Worm (Caenorhabditis elegans) whole organism, L3 larva: ENCODE measurements around the gene gst-10.
"Not testable (repeated sequence)": the region's sequence is repeated elsewhere in the genome, so short reads cannot be mapped to it uniquely, and the experiment has no call there.

Experiments used
- ZK546.5 ChIP-seq: sonication (generic microtip); optimal IDR thresholded peaks from 2 replicates; lab custom pipeline; 2017; ENCODE audit warnings: missing biosample characterization, missing genetic modification characterization
- aly-2 ChIP-seq: fragments of 150-350 bp; optimal IDR thresholded peaks from 2 replicates; lab custom pipeline; 2014; ENCODE audit warnings: missing biosample characterization, missing genetic modification characterization
- ceh-16 ChIP-seq: sonication (generic microtip); optimal IDR thresholded peaks from 2 replicates; lab custom pipeline; 2017; ENCODE audit warnings: missing biosample characterization, missing genetic modification characterization
- ceh-28 ChIP-seq: fragments of 150-350 bp; optimal IDR thresholded peaks from 2 replicates; lab custom pipeline; 2014; ENCODE audit warnings: missing biosample characterization, missing genetic modification reagents, missing genetic modification characterization
- ceh-82 ChIP-seq: fragments of 150-350 bp; optimal IDR thresholded peaks from 2 replicates; lab custom pipeline; 2014; ENCODE audit warnings: missing biosample characterization, missing genetic modification characterization
- daf-12 ChIP-seq: fragments of 150-350 bp; optimal IDR thresholded peaks from 2 replicates; lab custom pipeline; 2014; ENCODE audit warnings: missing biosample characterization, missing genetic modification reagents, missing genetic modification characterization
- egl-27 ChIP-seq: sonication (generic microtip); optimal IDR thresholded peaks from 4 replicates; lab custom pipeline; 2017; ENCODE audit warnings: missing biosample characterization, missing genetic modification reagents, missing genetic modification characterization
- egl-5 ChIP-seq: fragments of 150-350 bp; optimal IDR thresholded peaks from 2 replicates; lab custom pipeline; 2017; ENCODE audit warnings: missing biosample characterization, missing genetic modification reagents, missing genetic modification characterization, inconsistent platforms
- elt-1 ChIP-seq: fragments of 150-350 bp; optimal IDR thresholded peaks from 2 replicates; lab custom pipeline; 2014; ENCODE audit warnings: missing biosample characterization, missing genetic modification characterization
- elt-2 ChIP-seq: sonication (generic microtip); optimal IDR thresholded peaks from 2 replicates; lab custom pipeline; 2016; ENCODE audit warnings: missing genetic modification reagents, mild to moderate bottlenecking, missing genetic modification characterization, missing compliant biosample characterization
- elt-3 ChIP-seq, 3 experiments: fragments of 150-350 bp in 1 of 3; sonication (generic microtip) in 2 of 3; optimal IDR thresholded peaks; 2 replicates in 2 of 3; 4 replicates in 1 of 3; lab custom pipeline; 2014 to 2017; ENCODE audit warnings: missing biosample characterization in 3 of 3, missing genetic modification characterization in 3 of 3
- eor-1 ChIP-seq, 2 experiments: fragments of 150-350 bp; optimal IDR thresholded peaks; 2 replicates each; lab custom pipeline; 2014 to 2018; ENCODE audit warnings: missing biosample characterization in 2 of 2, missing genetic modification characterization in 2 of 2
- fkh-10 ChIP-seq: sonication (generic microtip); optimal IDR thresholded peaks from 2 replicates; lab custom pipeline; 2017; ENCODE audit warnings: missing biosample characterization, missing genetic modification reagents, missing genetic modification characterization
- fkh-2 ChIP-seq: fragments of 150-350 bp; optimal IDR thresholded peaks from 2 replicates; lab custom pipeline; 2014; ENCODE audit warnings: missing biosample characterization, missing genetic modification reagents, missing genetic modification characterization
- hmg-11 ChIP-seq: sonication (generic microtip); optimal IDR thresholded peaks from 2 replicates; lab custom pipeline; 2016; ENCODE audit warnings: missing genetic modification characterization, missing compliant biosample characterization
- jun-1 ChIP-seq: fragments of 150-350 bp; optimal IDR thresholded peaks from 2 replicates; lab custom pipeline; 2014; ENCODE audit warnings: missing biosample characterization, missing genetic modification reagents, missing genetic modification characterization
- lin-15B ChIP-seq: fragments of 150-350 bp; optimal IDR thresholded peaks from 2 replicates; lab custom pipeline; 2014; ENCODE audit warnings: missing biosample characterization, missing genetic modification characterization
- lin-39 ChIP-seq: fragments of 150-350 bp; optimal IDR thresholded peaks from 2 replicates; lab custom pipeline; 2018; ENCODE audit warnings: missing biosample characterization, missing genetic modification reagents, missing genetic modification characterization
- lsy-12 ChIP-seq: sonication (generic microtip); optimal IDR thresholded peaks from 2 replicates; lab custom pipeline; 2016; ENCODE audit warnings: mild to moderate bottlenecking, missing genetic modification characterization, missing compliant biosample characterization
- mdl-1 ChIP-seq: fragments of 150-350 bp; optimal IDR thresholded peaks from 2 replicates; lab custom pipeline; 2014; ENCODE audit warnings: missing biosample characterization, missing genetic modification characterization
- mml-1 ChIP-seq: fragments of 150-350 bp; sonication (generic microtip); optimal IDR thresholded peaks from 3 replicates; lab custom pipeline; 2014; ENCODE audit warnings: missing biosample characterization, missing genetic modification characterization
- nfya-1 ChIP-seq: sonication (generic microtip); optimal IDR thresholded peaks from 2 replicates; lab custom pipeline; 2017; ENCODE audit warnings: missing genetic modification characterization, mild to moderate bottlenecking, missing compliant biosample characterization, antibody characterized with exemption, moderate library complexity; ENCODE audit not compliant: insufficient read depth
- nhr-12 ChIP-seq: fragments of 150-350 bp; optimal IDR thresholded peaks from 2 replicates; lab custom pipeline; 2014; ENCODE audit warnings: missing biosample characterization, missing genetic modification characterization
- nhr-23 ChIP-seq: fragments of 150-350 bp; optimal IDR thresholded peaks from 2 replicates; lab custom pipeline; 2014; ENCODE audit warnings: missing biosample characterization, missing genetic modification reagents, missing genetic modification characterization
- nhr-43 ChIP-seq: sonication (generic microtip); optimal IDR thresholded peaks from 2 replicates; lab custom pipeline; 2016; ENCODE audit warnings: mild to moderate bottlenecking, missing genetic modification characterization, missing compliant biosample characterization; ENCODE audit not compliant: poor library complexity, severe bottlenecking
- nhr-67 ChIP-seq: fragments of 150-350 bp; optimal IDR thresholded peaks from 2 replicates; lab custom pipeline; 2014; ENCODE audit warnings: missing biosample characterization, missing genetic modification characterization
- nhr-76 ChIP-seq: fragments of 150-350 bp; sonication (generic microtip); optimal IDR thresholded peaks from 5 replicates; lab custom pipeline; 2014; ENCODE audit warnings: missing biosample characterization, missing genetic modification characterization
- pqm-1 ChIP-seq: fragments of 150-350 bp; optimal IDR thresholded peaks from 2 replicates; lab custom pipeline; 2017; ENCODE audit warnings: missing biosample characterization, missing genetic modification characterization, inconsistent platforms
- sea-2 ChIP-seq: fragments of 150-350 bp; sonication (generic microtip); optimal IDR thresholded peaks from 4 replicates; lab custom pipeline; 2014; ENCODE audit warnings: missing biosample characterization, missing genetic modification reagents, missing genetic modification characterization
- skn-1 ChIP-seq: fragments of 150-350 bp; optimal IDR thresholded peaks from 2 replicates; lab custom pipeline; 2014; ENCODE audit warnings: missing biosample characterization, missing genetic modification characterization
- snpc-4 ChIP-seq: fragments of 150-350 bp; optimal IDR thresholded peaks from 2 replicates; lab custom pipeline; 2014; ENCODE audit warnings: missing biosample characterization, missing genetic modification characterization
- unc-39 ChIP-seq: sonication (generic microtip); optimal IDR thresholded peaks from 4 replicates; lab custom pipeline; 2017; ENCODE audit warnings: missing biosample characterization, missing genetic modification characterization
- zag-1 ChIP-seq: fragments of 150-350 bp; optimal IDR thresholded peaks from 2 replicates; lab custom pipeline; 2014; ENCODE audit warnings: missing biosample characterization, missing genetic modification characterization
- ztf-11 ChIP-seq: fragments of 150-350 bp; optimal IDR thresholded peaks from 2 replicates; lab custom pipeline; 2014; ENCODE audit warnings: missing biosample characterization, missing genetic modification characterization
- ztf-4 ChIP-seq: fragments of 150-350 bp; optimal IDR thresholded peaks from 2 replicates; lab custom pipeline; 2014; ENCODE audit warnings: missing biosample characterization, missing genetic modification characterization

gst-10 gene

DNA sequence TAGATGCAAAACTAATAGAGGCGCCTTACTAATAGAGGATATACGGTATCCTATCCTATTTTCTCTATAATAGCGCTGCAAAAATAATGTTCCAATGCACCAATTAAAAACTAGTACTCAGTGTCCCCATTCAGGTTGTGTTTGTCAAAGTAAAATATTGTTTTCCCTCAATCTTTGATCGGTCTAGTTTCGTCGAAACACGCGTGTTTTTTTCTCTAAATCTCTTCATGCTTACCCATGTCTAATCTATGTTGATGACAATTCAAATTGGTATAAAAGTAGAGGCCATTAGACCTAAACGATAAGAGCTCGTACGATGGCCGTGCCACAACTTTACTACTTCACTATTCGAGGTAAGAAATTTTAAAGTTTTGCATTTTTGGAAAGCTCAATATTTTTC lies at the start of gene gst-10:
Gene gst-10, plus strand, starts transcription at position 301 of the 400 bp plus-strand sequence.
- not testable (repeated sequence) for TF ChIP-seq snpc-4; pqm-1 (tag; lab: Kevin White, UChicago); mml-1 (tag; lab: Kevin White, UChicago)

DNA sequence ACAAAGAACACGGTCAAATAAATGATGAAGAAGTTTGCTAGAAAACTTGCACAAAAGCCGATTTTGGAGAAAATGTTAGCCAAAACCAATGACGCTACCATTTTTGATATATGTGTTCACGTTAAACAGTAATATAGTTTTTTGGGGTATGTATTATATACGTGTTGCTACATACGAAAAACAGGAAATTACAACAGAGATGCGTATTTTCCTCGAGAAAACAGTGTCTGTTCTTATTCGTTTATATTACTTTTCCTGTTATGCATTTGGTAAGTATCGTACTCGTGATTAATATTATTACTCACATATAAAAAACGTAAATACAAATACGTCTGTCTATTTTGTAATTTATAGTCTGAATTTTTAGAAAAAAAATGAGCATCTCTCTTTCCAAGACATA lies 46.0 kb upstream of the gst-10 start, which contains the start of gene str-76:
Gene str-76, minus strand, starts transcription at position 101 of the 400 bp plus-strand sequence.
- not testable (repeated sequence) for TF ChIP-seq hmg-11, skn-1, lsy-12 (tag; lab: Kevin White, UChicago)

DNA sequence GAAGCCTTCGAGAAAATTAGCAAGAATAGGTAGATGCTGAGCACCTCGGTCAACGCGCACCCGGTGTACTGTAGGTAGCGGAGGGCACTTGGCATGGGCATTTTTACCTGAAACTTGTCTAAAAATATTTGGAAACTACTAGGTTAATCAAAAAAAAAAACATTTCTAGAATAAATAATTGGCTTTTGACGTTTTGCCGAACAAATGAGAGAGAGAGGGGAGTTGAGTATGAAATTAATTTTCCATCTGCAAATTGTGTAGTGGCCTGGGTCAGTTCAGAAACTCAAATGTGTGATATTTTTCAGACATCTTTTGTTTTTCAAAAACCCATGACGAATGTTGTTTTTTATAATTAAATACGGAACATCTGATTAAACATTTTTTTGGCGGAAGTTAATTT lies 25.2 kb upstream of the gst-10 start, which contains the start of gene Y45G12C.10:
Gene Y45G12C.10, minus strand, starts transcription at position 101 of the 400 bp plus-strand sequence.
- TF ChIP-seq fkh-2, elt-1, zag-1 (tag; lab: Kevin White, UChicago): not testable (repeated sequence)
- TF ChIP-seq, all 47 proteins: peak for 0; not testable (repeated sequence) for 47

- no peak for TF ChIP-seq jun-1
- no peak for TF ChIP-seq egl-5 (tag; lab: Kevin White, UChicago)
- no peak for TF ChIP-seq nhr-43
- no peak for TF ChIP-seq lin-39 (tag; lab: Kevin White, UChicago)
- TF ChIP-seq elt-2 (tag; lab: Kevin White, UChicago): peak; percentile 76
- TF ChIP-seq skn-1 (tag; lab: Kevin White, UChicago): peak; percentile 4
- no peak for TF ChIP-seq ztf-4
- TF ChIP-seq pqm-1 (tag; lab: Kevin White, UChicago): peak; percentile 41
- no peak for TF ChIP-seq ceh-82 (tag; lab: Kevin White, UChicago)
- no peak for TF ChIP-seq nhr-67 (tag; lab: Kevin White, UChicago)
- TF ChIP-seq daf-12 (tag; lab: Kevin White, UChicago): no peak
- no peak for TF ChIP-seq sea-2 (GFP tag; lab: Kevin White, UChicago)
- TF ChIP-seq snpc-4: no peak
- TF ChIP-seq elt-1 (tag; lab: Kevin White, UChicago): no peak
- no peak for TF ChIP-seq ZK546.5 (tag; lab: Kevin White, UChicago)
- no peak for TF ChIP-seq ceh-28 (tag; lab: Kevin White, UChicago)
- no peak for TF ChIP-seq fkh-10
- TF ChIP-seq lsy-12 (tag; lab: Kevin White, UChicago): no peak
- TF ChIP-seq nhr-12 (tag; lab: Kevin White, UChicago): no peak
These were observed 4.0 kb downstream of the gst-10 start, which contains the start of gene Y45G12C.1 for ce11 chrV:2565525-2565924. Gene Y45G12C.1, plus strand, starts transcription at chrV:2565683.

- TF ChIP-seq eor-1 (tag; optimal IDR thresholded peaks at IDR 0.05; lab: Kevin White, UChicago) (no peak), hmg-11 (tag; lab: Kevin White, UChicago) (no peak), ztf-11 (tag; lab: Kevin White, UChicago) (no peak), nhr-43 (no peak), mdl-1 (tag; lab: Kevin White, UChicago) (no peak), fkh-10 (no peak), elt-3 (tag; optimal IDR thresholded peaks at IDR 0.05; lab: Kevin White, UChicago) (no peak), elt-2 (tag; lab: Kevin White, UChicago) (no peak), lsy-12 (tag; lab: Kevin White, UChicago) (no peak), egl-5 (tag; lab: Kevin White, UChicago) (no peak), ceh-16 (tag; lab: Kevin White, UChicago) (no peak), nhr-76 (no peak), nfya-1 (tag; lab: Kevin White, UChicago) (no peak), egl-27 (no peak), unc-39 (no peak), aly-2 (tag; lab: Kevin White, UChicago) (no peak), nhr-23 (no peak), lin-15B (tag; lab: Kevin White, UChicago) (no peak), sea-2 (GFP tag; lab: Kevin White, UChicago) (no peak)
These were observed 9.2 kb downstream of the gst-10 start, which contains the start of gene srj-19 for ce11 chrV:2570643-2571042. Gene srj-19, minus strand, starts transcription at chrV:2570743.
